Worm (Caenorhabditis elegans) whole organism, young adult: ENCODE results near the gene F26H11.8.

ENCODE experiments used
- B0019.2 ChIP-seq: fragments of 200-800 bp; sonication (Bioruptor generic); conservative IDR thresholded peaks from 2 replicates; pipeline ENCODE4 v1.3.6; 2022; ENCODE audit warnings: missing genetic modification reagents, missing genetic modification characterization, missing compliant biosample characterization
- B0336.3 ChIP-seq: fragments of 200-800 bp; sonication (Bioruptor generic); IDR thresholded peaks from 2 replicates; pipeline ENCODE4 v1.3.6; 2022; ENCODE audit warnings: missing genetic modification characterization, missing compliant biosample characterization
- C17E4.6 ChIP-seq: fragments of 200-800 bp; sonication (Bioruptor generic); IDR thresholded peaks from 2 replicates; pipeline ENCODE4 v1.3.6; 2022; ENCODE audit warnings: missing genetic modification reagents, missing genetic modification characterization, missing compliant biosample characterization
- D2030.7 ChIP-seq: fragments of 200-800 bp; sonication (Bioruptor generic); IDR thresholded peaks from 2 replicates; pipeline ENCODE4 v1.3.6; 2022; ENCODE audit warnings: missing genetic modification reagents, missing genetic modification characterization, missing compliant biosample characterization
- F33H1.4 ChIP-seq: fragments of 200-800 bp; sonication (Bioruptor generic); IDR thresholded peaks from 2 replicates; pipeline ENCODE4 v1.3.6; 2022; ENCODE audit warnings: missing genetic modification reagents, missing genetic modification characterization, missing compliant biosample characterization
- F37B4.10 ChIP-seq: fragments of 200-800 bp; sonication (Bioruptor generic); IDR thresholded peaks from 2 replicates; pipeline ENCODE4 v1.3.6; 2022; ENCODE audit warnings: missing genetic modification characterization, missing compliant biosample characterization
- F39B2.1 ChIP-seq: fragments of 200-800 bp; sonication (Bioruptor generic); IDR thresholded peaks from 2 replicates; pipeline ENCODE4 v1.3.6; 2022; ENCODE audit warnings: missing genetic modification reagents, missing genetic modification characterization, missing compliant biosample characterization
- F49E8.2 ChIP-seq: sonication (generic microtip); optimal IDR thresholded peaks from 3 replicates; lab custom pipeline; 2017; ENCODE audit warnings: missing genetic modification characterization, mild to moderate bottlenecking, missing compliant biosample characterization, antibody characterized with exemption, moderate library complexity; ENCODE audit not compliant: insufficient read depth
- F55B11.4 ChIP-seq: sonication (generic microtip); optimal IDR thresholded peaks from 2 replicates; lab custom pipeline; 2016; ENCODE audit warnings: missing compliant biosample characterization, missing genetic modification characterization, borderline replicate concordance; ENCODE audit not compliant: insufficient read depth
- F57A8.1 ChIP-seq: fragments of 200-800 bp; sonication (Bioruptor generic); optimal IDR thresholded peaks from 2 replicates; lab custom pipeline; 2018; ENCODE audit warnings: mild to moderate bottlenecking, missing genetic modification characterization, moderate library complexity, missing compliant biosample characterization
- K12H6.12 ChIP-seq: fragments of 200-800 bp; sonication (Bioruptor generic); optimal IDR thresholded peaks from 2 replicates; lab custom pipeline; 2018; ENCODE audit warnings: mild to moderate bottlenecking, missing genetic modification characterization, missing compliant biosample characterization
- Y95B8A.8 ChIP-seq: fragments of 200-800 bp; sonication (Bioruptor generic); IDR thresholded peaks from 2 replicates; pipeline ENCODE4 v1.3.6; 2022; ENCODE audit warnings: missing genetic modification reagents, missing genetic modification characterization, missing compliant biosample characterization
- ZK185.1 ChIP-seq: sonication (generic microtip); optimal IDR thresholded peaks from 2 replicates; lab custom pipeline; 2016; ENCODE audit warnings: mild to moderate bottlenecking, missing genetic modification characterization, missing compliant biosample characterization; ENCODE audit not compliant: poor library complexity, severe bottlenecking
- aptf-2 ChIP-seq: fragments of 200-800 bp; sonication (Bioruptor generic); conservative IDR thresholded peaks from 2 replicates; pipeline ENCODE4 v1.3.6; 2022; ENCODE audit warnings: missing genetic modification reagents, missing genetic modification characterization, missing compliant biosample characterization
- attf-6 ChIP-seq: fragments of 200-800 bp; sonication (Bioruptor generic); IDR thresholded peaks from 2 replicates; pipeline ENCODE4 v1.3.6; 2022; ENCODE audit warnings: missing genetic modification reagents, missing genetic modification characterization, missing compliant biosample characterization
- cebp-2 ChIP-seq: fragments of 200-800 bp; sonication (Bioruptor generic); IDR thresholded peaks from 2 replicates; pipeline ENCODE4 v1.3.6; 2022; ENCODE audit warnings: missing genetic modification characterization, missing compliant biosample characterization
- dpff-1 ChIP-seq: sonication (generic microtip); optimal IDR thresholded peaks from 2 replicates; lab custom pipeline; 2017; ENCODE audit warnings: mild to moderate bottlenecking, missing genetic modification characterization, missing compliant biosample characterization
- dpl-1 ChIP-seq: fragments of 150-350 bp; optimal IDR thresholded peaks from 2 replicates; lab custom pipeline; 2014; ENCODE audit warnings: missing biosample characterization, missing genetic modification reagents, missing genetic modification characterization
- efl-1 ChIP-seq: fragments of 150-350 bp; optimal IDR thresholded peaks from 2 replicates; lab custom pipeline; 2014; ENCODE audit warnings: missing biosample characterization, missing genetic modification reagents, missing genetic modification characterization
- egrh-3 ChIP-seq: fragments of 200-800 bp; sonication (Bioruptor generic); IDR thresholded peaks from 2 replicates; pipeline ENCODE4 v1.3.6; 2022; ENCODE audit warnings: missing genetic modification reagents, missing genetic modification characterization, missing compliant biosample characterization
- him-1 ChIP-seq: sonication (generic microtip); optimal IDR thresholded peaks from 2 replicates; lab custom pipeline; 2016; ENCODE audit warnings: missing genotype, missing genetic modification reagents, missing genetic modification characterization, missing compliant biosample characterization
- hmg-1.2 ChIP-seq: fragments of 200-800 bp; sonication (Bioruptor generic); IDR thresholded peaks from 2 replicates; pipeline ENCODE4 v1.3.6; 2022; ENCODE audit warnings: missing genetic modification reagents, missing genetic modification characterization, missing compliant biosample characterization
- lsl-1 ChIP-seq: fragments of 200-800 bp; sonication (Bioruptor generic); optimal IDR thresholded peaks from 2 replicates; lab custom pipeline; 2018; ENCODE audit warnings: mild to moderate bottlenecking, missing genetic modification characterization, moderate library complexity, missing compliant biosample characterization
- madf-6 ChIP-seq: fragments of 200-800 bp; sonication (Bioruptor generic); IDR thresholded peaks from 2 replicates; pipeline ENCODE4 v1.3.6; 2022; ENCODE audit warnings: missing genetic modification reagents, missing genetic modification characterization, missing compliant biosample characterization
- madf-8 ChIP-seq: fragments of 200-800 bp; sonication (Bioruptor generic); conservative IDR thresholded peaks from 2 replicates; pipeline ENCODE4 v1.3.6; 2022; ENCODE audit warnings: missing genetic modification reagents, missing genetic modification characterization, missing compliant biosample characterization
- mxl-1 ChIP-seq: sonication (generic microtip); optimal IDR thresholded peaks from 2 replicates; lab custom pipeline; 2016; ENCODE audit warnings: missing genetic modification characterization, missing compliant biosample characterization
- repo-1 ChIP-seq: sonication (generic microtip); optimal IDR thresholded peaks from 2 replicates; lab custom pipeline; 2017; ENCODE audit warnings: mild to moderate bottlenecking, missing genetic modification characterization, missing compliant biosample characterization
- sdz-38 ChIP-seq: sonication (generic microtip); optimal IDR thresholded peaks from 2 replicates; lab custom pipeline; 2016; ENCODE audit warnings: missing genotype, missing genetic modification characterization, missing compliant biosample characterization
- snpc-1.1 ChIP-seq: sonication (generic microtip); optimal IDR thresholded peaks from 2 replicates; lab custom pipeline; 2017; ENCODE audit warnings: missing genetic modification characterization, mild to moderate bottlenecking, missing compliant biosample characterization, antibody characterized with exemption, moderate library complexity, missing genotype, missing genetic modification reagents; ENCODE audit not compliant: insufficient read depth
- snpc-3.4 ChIP-seq: sonication (generic microtip); optimal IDR thresholded peaks from 2 replicates; lab custom pipeline; 2017; ENCODE audit warnings: missing genetic modification characterization, mild to moderate bottlenecking, missing compliant biosample characterization, antibody characterized with exemption, moderate library complexity, missing genotype, missing genetic modification reagents
- snpc-4 ChIP-seq, 5 experiments: fragments of 150-350 bp in 1 of 5; sonication (generic microtip) in 4 of 5; optimal IDR thresholded peaks; 2 replicates each; lab custom pipeline; 2014 to 2018; ENCODE audit warnings: missing genetic modification characterization in 5 of 5, missing biosample characterization in 3 of 5, antibody characterized with exemption in 2 of 5, mild to moderate bottlenecking in 2 of 5, missing compliant biosample characterization in 2 of 5, missing genotype in 2 of 5, moderate library complexity in 2 of 5, missing genetic modification reagents in 1 of 5
- tbp1 ChIP-seq: fragments of 200-800 bp; sonication (Bioruptor generic); optimal IDR thresholded peaks from 2 replicates; lab custom pipeline; 2018; ENCODE audit warnings: mild to moderate bottlenecking, missing genetic modification characterization, missing compliant biosample characterization
- xnd-1 ChIP-seq: sonication (generic microtip); optimal IDR thresholded peaks from 2 replicates; lab custom pipeline; 2016; ENCODE audit warnings: missing genotype, missing genetic modification reagents, missing genetic modification characterization, missing compliant biosample characterization

F26H11.8 gene

DNA sequence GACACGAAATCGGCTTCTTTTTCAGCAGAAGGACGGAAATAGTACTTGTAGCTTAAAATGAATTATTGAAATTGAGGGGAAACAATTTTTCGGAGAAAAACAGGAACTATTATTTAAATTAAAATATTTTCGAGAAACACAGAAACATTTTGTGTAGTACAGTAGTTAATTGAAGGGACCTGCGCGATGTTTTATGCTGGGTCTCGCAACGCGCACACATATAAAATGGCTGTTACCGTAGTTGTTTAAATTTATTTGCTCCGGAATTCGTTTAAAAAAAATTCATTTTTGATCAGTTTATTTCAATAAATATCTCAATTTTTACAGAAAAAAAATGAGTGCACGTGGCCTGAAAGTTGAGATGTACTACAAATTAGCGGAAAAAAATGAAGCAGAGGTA, 22.5 kb downstream of the F26H11.8 start, which contains the start of gene dsb-2 (continued):
- TF ChIP-seq F55B11.4 (no peak), snpc-1.1 (tag; lab: Kevin White, UChicago) (peak; percentile 3), snpc-4 (GFP tag; optimal IDR thresholded peaks at IDR 0.05; lab: Kevin White, UChicago) (peak; percentile 7), snpc-4 (tag; optimal IDR thresholded peaks at IDR 0.05; lab: Kevin White, UChicago) (peak in 1 of 4 experiments; percentile 27), cebp-2 (no peak), F57A8.1 (GFP tag; lab: Kevin White, UChicago) (no peak), lsl-1 (GFP tag; lab: Kevin White, UChicago) (peak; percentile 99), snpc-3.4 (tag; lab: Kevin White, UChicago) (peak; percentile 29), F49E8.2 (tag; lab: Kevin White, UChicago) (peak; percentile 67), madf-8 (GFP tag; lab: Robert Waterston, UW) (peak; percentile 89), attf-6 (GFP tag; lab: Robert Waterston, UW) (peak; percentile 27; the same call in 1 of the 2 replicates), D2030.7 (peak; percentile 79; the same call in 1 of the 2 replicates), repo-1 (tag; lab: Kevin White, UChicago) (no peak), hmg-1.2 (peak; percentile 32; the same call in 1 of the 2 replicates), tbp1 (peak; percentile 42), B0336.3 (no peak), Y95B8A.8 (GFP tag; lab: Robert Waterston, UW) (0 out of 2 replicates have a peak, but pooled peaks have one; percentile 50), him-1 (tag; lab: Kevin White, UChicago) (peak; percentile 71)

DNA sequence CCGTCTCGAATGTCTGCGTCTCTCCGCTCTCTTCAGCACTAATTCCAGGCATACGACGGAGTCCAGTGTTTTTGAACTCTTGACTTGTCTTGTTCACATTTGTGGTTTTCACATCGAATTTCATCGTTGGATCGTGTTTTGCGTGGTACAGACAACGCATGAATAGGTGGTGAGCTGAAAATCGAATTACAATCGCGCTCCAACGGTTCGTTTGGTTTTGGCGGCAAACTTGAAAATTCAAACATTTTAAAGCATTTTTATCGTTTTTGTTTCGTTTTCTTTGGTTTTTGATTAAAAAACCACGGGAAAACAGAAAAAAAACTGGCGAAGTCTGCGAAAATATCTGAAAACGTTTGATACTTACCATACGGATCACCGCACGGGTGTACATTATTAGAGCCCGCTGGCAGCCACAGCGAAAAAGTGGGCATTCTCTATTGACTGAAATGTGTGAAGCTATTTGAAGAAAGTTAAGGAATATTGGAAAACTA, 24.8 kb downstream of the F26H11.8 start, which contains the start of gene exl-1:
TSS of gene exl-1 (minus strand) at position 441 of the 491 bp plus-strand sequence.
- TF ChIP-seq B0019.2 (GFP tag; lab: Robert Waterston, UW) (no peak), egrh-3 (GFP tag; lab: Robert Waterston, UW) (no peak), mxl-1 (tag; lab: Kevin White, UChicago) (no peak), dpl-1 (GFP tag; lab: Kevin White, UChicago) (no peak), efl-1 (peak; percentile 7), F37B4.10 (GFP tag; lab: Robert Waterston, UW) (no peak), sdz-38 (tag; lab: Kevin White, UChicago) (no peak), C17E4.6 (GFP tag; lab: Robert Waterston, UW) (no peak)
- TF ChIP-seq, all 124 proteins: peak for 1

DNA sequence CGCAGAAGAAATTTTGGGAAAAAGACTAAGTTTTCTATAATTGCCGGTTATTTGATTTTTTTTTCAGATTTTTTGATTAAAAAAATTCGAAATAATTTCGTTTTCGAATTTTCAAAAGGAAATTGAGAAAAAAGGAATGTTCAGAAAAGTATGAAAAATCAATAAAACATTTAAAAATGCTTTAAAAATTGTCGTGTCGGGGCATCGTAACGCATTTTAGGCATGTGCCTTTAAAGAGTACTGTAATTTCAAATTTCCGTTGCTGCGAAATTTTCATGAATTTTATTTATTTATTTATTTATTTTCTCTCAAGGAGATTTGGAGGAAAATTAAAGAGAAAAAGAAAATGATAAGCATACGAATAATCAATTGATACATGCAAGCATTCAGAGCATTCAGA, 25.4 kb downstream of the F26H11.8 start:
- TF ChIP-seq madf-6 (peak; percentile 52), xnd-1 (tag; lab: Kevin White, UChicago) (peak; percentile 22), F37B4.10 (GFP tag; lab: Robert Waterston, UW) (no peak), ZK185.1 (tag; lab: Kevin White, UChicago) (no peak), K12H6.12 (tag; lab: Kevin White, UChicago) (no peak), F39B2.1 (no peak), aptf-2 (GFP tag; lab: Robert Waterston, UW) (no peak), dpff-1 (no peak), lsl-1 (GFP tag; lab: Kevin White, UChicago) (peak; percentile 70), dpl-1 (GFP tag; lab: Kevin White, UChicago) (no peak), F33H1.4 (GFP tag; lab: Robert Waterston, UW) (peak; percentile 57)
